Worm (Caenorhabditis elegans) whole organism, young adult: Measurements from ENCODE around the gene clec-266.

ENCODE experiments used
- B0019.2 ChIP-seq: fragments of 200-800 bp; sonication (Bioruptor generic); conservative IDR thresholded peaks from 2 replicates; pipeline ENCODE4 v1.3.6; 2022; ENCODE audit warnings: missing genetic modification reagents, missing genetic modification characterization, missing compliant biosample characterization
- D2030.7 ChIP-seq: fragments of 200-800 bp; sonication (Bioruptor generic); IDR thresholded peaks from 2 replicates; pipeline ENCODE4 v1.3.6; 2022; ENCODE audit warnings: missing genetic modification reagents, missing genetic modification characterization, missing compliant biosample characterization
- F37B4.10 ChIP-seq: fragments of 200-800 bp; sonication (Bioruptor generic); IDR thresholded peaks from 2 replicates; pipeline ENCODE4 v1.3.6; 2022; ENCODE audit warnings: missing genetic modification characterization, missing compliant biosample characterization
- F55B11.4 ChIP-seq: sonication (generic microtip); optimal IDR thresholded peaks from 2 replicates; lab custom pipeline; 2016; ENCODE audit warnings: missing compliant biosample characterization, missing genetic modification characterization, borderline replicate concordance; ENCODE audit not compliant: insufficient read depth
- F57C9.4 ChIP-seq: sonication (generic microtip); optimal IDR thresholded peaks from 2 replicates; lab custom pipeline; 2017; ENCODE audit warnings: mild to moderate bottlenecking, missing genetic modification characterization, missing compliant biosample characterization
- ZK185.1 ChIP-seq: sonication (generic microtip); optimal IDR thresholded peaks from 2 replicates; lab custom pipeline; 2016; ENCODE audit warnings: mild to moderate bottlenecking, missing genetic modification characterization, missing compliant biosample characterization; ENCODE audit not compliant: poor library complexity, severe bottlenecking
- akir-1 ChIP-seq: fragments of 200-800 bp; sonication (Bioruptor generic); optimal IDR thresholded peaks from 2 replicates; lab custom pipeline; 2018; ENCODE audit warnings: mild to moderate bottlenecking, missing genetic modification characterization, moderate library complexity, missing compliant biosample characterization
- attf-5 ChIP-seq: fragments of 200-800 bp; sonication (Bioruptor generic); optimal IDR thresholded peaks from 2 replicates; lab custom pipeline; 2018; ENCODE audit warnings: mild to moderate bottlenecking, missing genetic modification characterization, missing compliant biosample characterization
- ccch-3 ChIP-seq: fragments of 200-800 bp; sonication (Bioruptor generic); optimal IDR thresholded peaks from 2 replicates; lab custom pipeline; 2018; ENCODE audit warnings: mild to moderate bottlenecking, missing genetic modification characterization, missing compliant biosample characterization
- ceh-27 ChIP-seq: fragments of 200-800 bp; sonication (Bioruptor generic); optimal IDR thresholded peaks from 2 replicates; lab custom pipeline; 2018; ENCODE audit warnings: mild to moderate bottlenecking, missing genetic modification characterization, moderate library complexity, missing compliant biosample characterization
- ceh-79 ChIP-seq: sonication (generic microtip); optimal IDR thresholded peaks from 2 replicates; lab custom pipeline; 2017; ENCODE audit warnings: mild to moderate bottlenecking, missing genetic modification characterization, missing compliant biosample characterization
- chd-7 ChIP-seq: sonication (generic microtip); optimal IDR thresholded peaks from 2 replicates; lab custom pipeline; 2016; ENCODE audit warnings: mild to moderate bottlenecking, missing genetic modification characterization, moderate library complexity, missing compliant biosample characterization
- die-1 ChIP-seq: sonication (generic microtip); optimal IDR thresholded peaks from 2 replicates; lab custom pipeline; 2016; ENCODE audit warnings: missing genotype, mild to moderate bottlenecking, missing genetic modification characterization, missing compliant biosample characterization
- dox-1 ChIP-seq: fragments of 200-800 bp; sonication (Bioruptor generic); IDR thresholded peaks from 2 replicates; pipeline ENCODE4 v1.3.6; 2022; ENCODE audit warnings: missing genetic modification reagents, missing genetic modification characterization, missing compliant biosample characterization
- ekl-4 ChIP-seq: fragments of 200-800 bp; sonication (Bioruptor generic); IDR thresholded peaks from 2 replicates; pipeline ENCODE4 v1.3.6; 2022; ENCODE audit warnings: missing genetic modification reagents, missing genetic modification characterization, missing compliant biosample characterization
- ets-4 ChIP-seq: fragments of 200-800 bp; sonication (Bioruptor generic); optimal IDR thresholded peaks from 2 replicates; lab custom pipeline; 2018; ENCODE audit warnings: mild to moderate bottlenecking, missing genetic modification characterization, missing compliant biosample characterization
- lin-54 ChIP-seq: fragments of 200-800 bp; sonication (Bioruptor generic); optimal IDR thresholded peaks from 2 replicates; lab custom pipeline; 2018; ENCODE audit warnings: mild to moderate bottlenecking, missing genetic modification characterization, missing compliant biosample characterization
- lir-1 ChIP-seq: fragments of 200-800 bp; sonication (Bioruptor generic); conservative IDR thresholded peaks from 2 replicates; pipeline ENCODE4 v1.3.6; 2022; ENCODE audit warnings: missing genetic modification reagents, missing genetic modification characterization, missing compliant biosample characterization
- mcd-1 ChIP-seq: fragments of 200-800 bp; sonication (Bioruptor generic); IDR thresholded peaks from 2 replicates; pipeline ENCODE4 v1.3.6; 2022; ENCODE audit warnings: missing genetic modification reagents, missing genetic modification characterization, missing compliant biosample characterization
- nfyb-1 ChIP-seq: fragments of 200-800 bp; sonication (Bioruptor generic); IDR thresholded peaks from 2 replicates; pipeline ENCODE4 v1.3.6; 2022; ENCODE audit warnings: missing genetic modification reagents, missing genetic modification characterization, missing compliant biosample characterization
- nhr-80 ChIP-seq: sonication (generic microtip); optimal IDR thresholded peaks from 2 replicates; lab custom pipeline; 2016; ENCODE audit warnings: missing genetic modification characterization, missing compliant biosample characterization
- rcor-1 ChIP-seq: fragments of 200-800 bp; sonication (Bioruptor generic); IDR thresholded peaks from 2 replicates; pipeline ENCODE4 v1.3.6; 2022; ENCODE audit warnings: missing genetic modification reagents, missing genetic modification characterization, missing compliant biosample characterization
- rec-8 ChIP-seq, 2 experiments: sonication (generic microtip); optimal IDR thresholded peaks; 2 replicates each; lab custom pipeline; 2016; ENCODE audit warnings: mild to moderate bottlenecking in 2 of 2, missing genetic modification characterization in 2 of 2, missing genetic modification reagents in 2 of 2, missing genotype in 2 of 2, missing biosample characterization in 1 of 2, missing compliant biosample characterization in 1 of 2, moderate library complexity in 1 of 2
- sdz-38 ChIP-seq: sonication (generic microtip); optimal IDR thresholded peaks from 2 replicates; lab custom pipeline; 2016; ENCODE audit warnings: missing genotype, missing genetic modification characterization, missing compliant biosample characterization
- sea-2 ChIP-seq: fragments of 200-800 bp; sonication (Bioruptor generic); IDR thresholded peaks from 2 replicates; pipeline ENCODE4 v1.3.6; 2022; ENCODE audit warnings: missing genetic modification characterization, missing compliant biosample characterization
- snpc-3.4 ChIP-seq: sonication (generic microtip); optimal IDR thresholded peaks from 2 replicates; lab custom pipeline; 2017; ENCODE audit warnings: missing genetic modification characterization, mild to moderate bottlenecking, missing compliant biosample characterization, antibody characterized with exemption, moderate library complexity, missing genotype, missing genetic modification reagents
- unc-62 ChIP-seq: fragments of 150-350 bp; optimal IDR thresholded peaks from 2 replicates; lab custom pipeline; 2014; ENCODE audit warnings: missing biosample characterization, missing genetic modification reagents, missing genetic modification characterization
- xnd-1 ChIP-seq: sonication (generic microtip); optimal IDR thresholded peaks from 2 replicates; lab custom pipeline; 2016; ENCODE audit warnings: missing genotype, missing genetic modification reagents, missing genetic modification characterization, missing compliant biosample characterization
- ztf-26 ChIP-seq: sonication (generic microtip); optimal IDR thresholded peaks from 2 replicates; lab custom pipeline; 2017; ENCODE audit warnings: missing genetic modification characterization, missing compliant biosample characterization
- ztf-28 ChIP-seq: fragments of 200-800 bp; sonication (Bioruptor generic); IDR thresholded peaks from 2 replicates; pipeline ENCODE4 v1.3.6; 2022; ENCODE audit warnings: missing genetic modification reagents, missing genetic modification characterization, missing compliant biosample characterization
- ztf-3 ChIP-seq: fragments of 200-800 bp; sonication (Bioruptor generic); optimal IDR thresholded peaks from 2 replicates; lab custom pipeline; 2018; ENCODE audit warnings: mild to moderate bottlenecking, missing genetic modification characterization, missing compliant biosample characterization

clec-266 gene

DNA sequence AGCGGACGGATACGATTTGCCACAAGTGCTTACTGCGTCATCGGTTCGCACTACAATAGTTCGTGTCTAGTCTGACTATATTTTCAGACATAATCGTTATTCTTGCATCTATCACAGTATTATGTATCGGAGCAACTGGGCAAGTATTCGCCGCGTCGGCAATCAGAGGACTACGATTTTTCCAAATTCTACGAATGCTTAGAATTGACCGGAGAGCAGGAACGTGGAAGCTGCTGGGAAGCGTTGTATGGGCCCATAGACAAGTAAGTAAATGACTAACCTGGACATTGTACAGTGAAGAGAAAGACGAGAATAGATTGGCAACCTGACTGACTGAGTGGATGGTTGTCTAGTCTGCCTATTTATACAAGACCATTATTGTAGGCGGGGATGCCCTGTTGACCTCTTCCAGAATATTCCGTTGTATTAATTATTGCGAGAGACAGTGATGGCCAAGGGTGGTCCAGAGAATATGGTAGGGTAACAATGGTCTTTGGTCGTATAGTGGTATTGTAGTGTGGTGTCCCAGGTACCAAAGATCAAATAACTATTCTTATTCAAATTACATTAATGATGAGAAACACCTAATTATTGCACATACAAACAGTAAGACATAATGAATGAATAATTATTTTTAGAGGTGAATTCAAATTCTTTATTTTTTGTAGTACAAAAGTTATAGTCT lies at the start of gene clec-266:
Gene clec-266, minus strand, starts transcription at position 364 of the 685 bp plus-strand sequence.
- TF ChIP-seq F57C9.4 (tag; lab: Kevin White, UChicago) (no peak), ets-4 (GFP tag; lab: Kevin White, UChicago) (no peak), ceh-79 (tag; lab: Kevin White, UChicago) (no peak), mcd-1 (GFP tag; lab: Robert Waterston, UW) (no peak), ztf-3 (no peak), F37B4.10 (GFP tag; lab: Robert Waterston, UW) (no peak), lir-1 (GFP tag; lab: Robert Waterston, UW) (no peak), sdz-38 (tag; lab: Kevin White, UChicago) (no peak), ZK185.1 (no peak), ekl-4 (GFP tag; lab: Robert Waterston, UW) (no peak), lin-54 (GFP tag; lab: Kevin White, UChicago) (no peak), akir-1 (GFP tag; lab: Kevin White, UChicago) (no peak), ceh-27 (GFP tag; lab: Kevin White, UChicago) (no peak), unc-62 (GFP tag; lab: Kevin White, UChicago) (no peak), F55B11.4 (tag; lab: Kevin White, UChicago) (no peak), rec-8 (tag; optimal IDR thresholded peaks at IDR 0.05; lab: Kevin White, UChicago) (no peak), B0019.2 (no peak), xnd-1 (tag; lab: Kevin White, UChicago) (no peak)
- TF ChIP-seq, all 124 proteins: peak for 0

DNA sequence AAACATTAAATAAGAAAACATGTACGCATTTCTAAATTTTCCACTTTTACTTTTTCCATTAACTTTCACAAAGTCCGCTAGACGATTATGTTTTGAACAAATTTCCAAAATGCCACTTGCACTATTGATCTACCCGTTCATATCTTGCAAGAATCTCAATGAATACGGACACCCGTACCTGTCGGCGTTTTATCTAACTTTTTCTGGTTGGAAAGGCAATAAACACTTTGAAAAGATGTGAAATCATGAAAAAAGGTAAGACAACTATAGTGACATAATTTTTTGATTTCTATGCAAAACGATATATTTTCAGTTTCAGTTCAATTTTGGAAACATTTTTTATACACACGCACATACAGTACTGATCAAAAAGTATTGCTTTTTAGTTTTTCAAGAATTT lies 49.0 kb upstream of the clec-266 start:
- no peak for TF ChIP-seq chd-7 (tag; lab: Kevin White, UChicago)

DNA sequence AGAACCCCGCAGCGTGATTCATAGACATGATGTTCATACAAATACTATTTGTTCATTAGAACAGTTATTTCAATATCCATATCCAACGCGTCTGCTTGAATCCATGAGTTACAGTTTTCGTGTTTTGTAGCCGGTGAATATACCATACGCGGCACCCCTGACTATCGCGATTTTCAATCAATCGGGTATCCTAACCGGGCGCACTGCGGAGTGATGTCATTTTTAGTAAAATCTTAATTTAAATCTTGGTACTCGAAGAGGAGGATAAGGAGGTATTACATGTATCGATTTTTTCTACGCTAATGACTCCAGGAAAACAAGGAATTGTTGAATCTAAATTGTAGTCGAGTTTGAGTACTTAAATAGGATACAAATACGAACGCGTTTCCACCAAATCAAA lies 46.7 kb upstream of the clec-266 start:
- no peak for TF ChIP-seq die-1 (tag; lab: Kevin White, UChicago)
- no peak for TF ChIP-seq ztf-26 (tag; lab: Kevin White, UChicago)
- TF ChIP-seq sea-2 (GFP tag; lab: Robert Waterston, UW) = no peak
- TF ChIP-seq ccch-3 (GFP tag; lab: Kevin White, UChicago) = no peak
- TF ChIP-seq attf-5 (GFP tag; lab: Kevin White, UChicago) = no peak

DNA sequence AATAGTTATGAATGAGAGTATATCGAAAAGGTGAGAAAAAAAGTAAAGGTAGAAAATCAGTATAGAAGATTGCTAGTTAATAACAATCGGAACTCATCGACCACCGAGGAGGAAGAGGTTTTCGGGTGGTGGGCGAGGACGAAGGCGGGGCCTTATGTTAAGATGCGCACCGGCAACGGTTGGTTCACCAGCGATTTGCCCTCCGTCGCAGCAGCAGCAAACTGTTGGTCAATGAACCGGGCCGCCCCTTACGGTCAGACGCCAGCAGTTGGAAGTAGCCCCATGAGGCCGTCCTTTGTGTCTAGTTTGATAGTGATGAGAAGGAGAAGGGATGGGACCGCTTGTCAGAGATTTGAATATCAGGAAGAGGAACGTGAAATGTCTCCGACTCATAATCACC lies 46.2 kb upstream of the clec-266 start, which contains the start of gene nhr-137:
Gene nhr-137, minus strand, starts transcription at position 101 of the 400 bp plus-strand sequence.
- TF ChIP-seq snpc-3.4 (tag; lab: Kevin White, UChicago) (no peak), dox-1 (GFP tag; lab: Robert Waterston, UW) (peak; percentile 34; the same call in 1 of the 2 replicates), ztf-28 (GFP tag; lab: Robert Waterston, UW) (0 out of 2 replicates have a peak, but pooled peaks have one; percentile 42)

DNA sequence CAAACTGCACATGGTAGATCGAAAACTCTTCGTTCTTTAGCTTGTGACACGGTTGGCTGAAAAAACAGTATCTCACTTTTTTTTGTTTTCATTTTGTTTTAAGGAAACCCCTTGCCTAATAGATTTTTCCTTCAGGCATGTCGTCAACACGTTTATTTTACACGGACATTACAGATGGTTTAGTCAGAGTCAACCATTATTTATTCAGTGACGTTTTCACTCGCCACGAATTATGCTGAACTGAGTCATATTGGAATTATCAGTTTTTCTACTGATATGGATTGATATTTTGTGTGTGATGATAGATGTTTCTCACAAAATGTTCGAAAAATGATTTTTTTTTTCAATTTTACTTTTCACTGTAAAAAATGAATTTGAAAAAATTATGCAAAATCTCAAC lies 44.8 kb upstream of the clec-266 start:
- TF ChIP-seq mcd-1 (GFP tag; lab: Robert Waterston, UW) = no peak
- no peak for TF ChIP-seq ceh-27 (GFP tag; lab: Kevin White, UChicago)
- peak; percentile 44 for TF ChIP-seq nhr-80 (tag; lab: Kevin White, UChicago)
- no peak for TF ChIP-seq rcor-1 (GFP tag; lab: Robert Waterston, UW)
- no peak for TF ChIP-seq ztf-28 (GFP tag; lab: Robert Waterston, UW)
- TF ChIP-seq nfyb-1 = no peak
- no peak for TF ChIP-seq D2030.7 (GFP tag; lab: Robert Waterston, UW)
- no peak for TF ChIP-seq chd-7 (tag; lab: Kevin White, UChicago)
